Fruit fly (Drosophila melanogaster) whole organism, embryonic: ENCODE results near the gene ago.

Experiments
- Abd-B ChIP-seq: fragments of 200-800 bp; sonication (Bioruptor generic); optimal IDR thresholded peaks from 2 replicates; lab custom pipeline; 2018; ENCODE audit warnings: missing biosample characterization, mild to moderate bottlenecking, missing genetic modification characterization, moderate library complexity
- Asciz ChIP-seq: fragments of 200-800 bp; sonication (Bioruptor generic); optimal IDR thresholded peaks from 2 replicates; lab custom pipeline; 2017; ENCODE audit warnings: missing biosample characterization, mild to moderate bottlenecking, missing genetic modification characterization, missing genetic modification reagents
- CG10267 ChIP-seq: fragments of 200-800 bp; sonication (Bioruptor generic); optimal IDR thresholded peaks from 2 replicates; lab custom pipeline; 2018; ENCODE audit warnings: missing biosample characterization, mild to moderate bottlenecking, missing genetic modification characterization, moderate library complexity
- CG10366 ChIP-seq: fragments of 200-800 bp; sonication (Bioruptor generic); IDR thresholded peaks from 2 replicates; pipeline ENCODE4 v1.3.6; 2022; ENCODE audit warnings: missing biosample characterization, missing genetic modification characterization
- CG12391 ChIP-seq: fragments of 200-800 bp; sonication (Bioruptor generic); optimal IDR thresholded peaks from 3 replicates; lab custom pipeline; 2018; ENCODE audit warnings: missing biosample characterization, mild to moderate bottlenecking, missing genetic modification characterization, moderate library complexity
- CG12659 ChIP-seq: fragments of 200-800 bp; sonication (Bioruptor generic); optimal IDR thresholded peaks from 3 replicates; lab custom pipeline; 2017; ENCODE audit warnings: mild to moderate bottlenecking, missing biosample characterization, missing genetic modification reagents, missing genetic modification characterization
- CG13287 ChIP-seq: fragments of 200-800 bp; sonication (Bioruptor generic); IDR thresholded peaks from 2 replicates; pipeline ENCODE4 v1.3.6; 2022; ENCODE audit warnings: missing biosample characterization, missing genetic modification characterization; ENCODE audit not compliant: partially characterized antibody
- CG13424 ChIP-seq: fragments of 200-800 bp; sonication (Bioruptor generic); optimal IDR thresholded peaks from 2 replicates; lab custom pipeline; 2019; ENCODE audit warnings: missing biosample characterization, mild to moderate bottlenecking, missing genetic modification characterization, moderate library complexity
- CG13624 ChIP-seq: fragments of 200-800 bp; sonication (Bioruptor generic); optimal IDR thresholded peaks from 2 replicates; lab custom pipeline; 2016; ENCODE audit warnings: missing biosample characterization, missing genetic modification characterization
- CG13775 ChIP-seq: fragments of 200-800 bp; sonication (Bioruptor generic); optimal IDR thresholded peaks from 3 replicates; lab custom pipeline; 2017; ENCODE audit warnings: missing biosample characterization, mild to moderate bottlenecking, missing genetic modification characterization
- CG14050 ChIP-seq: fragments of 200-800 bp; sonication (Bioruptor generic); IDR thresholded peaks from 3 replicates; pipeline ENCODE4 v1.3.6; 2022; ENCODE audit warnings: missing biosample characterization, missing genetic modification characterization
- CG15269 ChIP-seq: fragments of 200-800 bp; sonication (Bioruptor generic); optimal IDR thresholded peaks from 2 replicates; lab custom pipeline; 2018; ENCODE audit warnings: missing biosample characterization, mild to moderate bottlenecking, missing genetic modification characterization, moderate library complexity
- CG15601 ChIP-seq: fragments of 200-800 bp; sonication (Bioruptor generic); optimal IDR thresholded peaks from 3 replicates; lab custom pipeline; 2019; ENCODE audit warnings: missing biosample characterization, mild to moderate bottlenecking, missing genetic modification characterization, moderate library complexity
- CG16813 ChIP-seq: fragments of 200-800 bp; sonication (Bioruptor generic); IDR thresholded peaks from 3 replicates; pipeline ENCODE4 v1.3.6; 2022; ENCODE audit warnings: missing biosample characterization, missing genetic modification characterization; ENCODE audit not compliant: partially characterized antibody
- CG18262 ChIP-seq: fragments of 200-800 bp; optimal IDR thresholded peaks from 3 replicates; lab custom pipeline; 2019; ENCODE audit warnings: missing biosample characterization, mild to moderate bottlenecking, missing genetic modification characterization, moderate library complexity
- CG3995 ChIP-seq: fragments of 200-800 bp; sonication (Bioruptor generic); optimal IDR thresholded peaks from 3 replicates; lab custom pipeline; 2016; ENCODE audit warnings: missing biosample characterization, missing genetic modification characterization
- CG4617 ChIP-seq: fragments of 200-800 bp; sonication (Bioruptor generic); optimal IDR thresholded peaks from 3 replicates; lab custom pipeline; 2016; ENCODE audit warnings: missing biosample characterization, missing genetic modification characterization, borderline replicate concordance
- CG5245 ChIP-seq: fragments of 200-800 bp; sonication (Bioruptor generic); optimal IDR thresholded peaks from 3 replicates; lab custom pipeline; 2016; ENCODE audit warnings: missing biosample characterization, missing genetic modification characterization
- CG7928 ChIP-seq: fragments of 200-800 bp; sonication (Bioruptor generic); optimal IDR thresholded peaks from 2 replicates; lab custom pipeline; 2017; ENCODE audit warnings: missing biosample characterization, mild to moderate bottlenecking, missing genetic modification characterization
- CG9932 ChIP-seq: fragments of 200-800 bp; sonication (Bioruptor generic); IDR thresholded peaks from 2 replicates; pipeline ENCODE4 v1.3.6; 2022; ENCODE audit warnings: missing biosample characterization, missing genetic modification characterization
- Camta ChIP-seq: fragments of 200-800 bp; sonication (Bioruptor generic); optimal IDR thresholded peaks from 2 replicates; lab custom pipeline; 2016; ENCODE audit warnings: missing biosample characterization, missing genetic modification characterization
- D ChIP-seq, 2 experiments: fragments of 200-800 bp in 1 of 2; fragments of >200 bp in 1 of 2; sonication (Bioruptor generic) in 1 of 2; optimal IDR thresholded peaks; 2 replicates in 1 of 2; 3 replicates in 1 of 2; lab custom pipeline; 2017; ENCODE audit warnings: mild to moderate bottlenecking in 1 of 2, missing biosample characterization in 1 of 2, missing genetic modification characterization in 1 of 2, missing genetic modification reagents in 1 of 2
- Fer1 ChIP-seq: fragments of 200-800 bp; sonication (Bioruptor generic); optimal IDR thresholded peaks from 2 replicates; lab custom pipeline; 2017; ENCODE audit warnings: missing biosample characterization, mild to moderate bottlenecking, missing genetic modification characterization
- Jarid2 ChIP-seq: fragments of 200-800 bp; sonication (Bioruptor generic); optimal IDR thresholded peaks from 3 replicates; lab custom pipeline; 2017; ENCODE audit warnings: mild to moderate bottlenecking, missing biosample characterization, missing genetic modification reagents, missing genetic modification characterization
- Mad ChIP-seq: fragments of 200-800 bp; sonication (Bioruptor generic); optimal IDR thresholded peaks from 2 replicates; lab custom pipeline; 2016; ENCODE audit warnings: missing biosample characterization, missing genetic modification characterization
- Max ChIP-seq: fragments of 200-800 bp; sonication (Bioruptor generic); optimal IDR thresholded peaks from 2 replicates; lab custom pipeline; 2016; ENCODE audit warnings: missing biosample characterization, mild to moderate bottlenecking, missing genetic modification characterization
- Meics ChIP-seq: fragments of 200-800 bp; sonication (Bioruptor generic); optimal IDR thresholded peaks from 2 replicates; lab custom pipeline; 2017; ENCODE audit warnings: missing biosample characterization, mild to moderate bottlenecking, missing genetic modification characterization
- Nf-YC ChIP-seq: fragments of 200-800 bp; optimal IDR thresholded peaks from 3 replicates; lab custom pipeline; 2019; ENCODE audit warnings: missing biosample characterization, mild to moderate bottlenecking, missing genetic modification characterization, moderate library complexity
- Usf ChIP-seq: fragments of 200-800 bp; sonication (Bioruptor generic); optimal IDR thresholded peaks from 2 replicates; lab custom pipeline; 2017; ENCODE audit warnings: missing genotype, missing biosample characterization, missing genetic modification characterization
- YL-1 ChIP-seq: fragments of 200-800 bp; sonication (Bioruptor generic); optimal IDR thresholded peaks from 3 replicates; lab custom pipeline; 2017; ENCODE audit warnings: missing biosample characterization, mild to moderate bottlenecking, missing genetic modification characterization
- amos ChIP-seq: fragments of 200-800 bp; sonication (Bioruptor generic); IDR thresholded peaks from 2 replicates; pipeline ENCODE4 v1.3.6; 2022; ENCODE audit warnings: missing biosample characterization, missing genetic modification characterization; ENCODE audit not compliant: partially characterized antibody
- ara ChIP-seq: fragments of 200-800 bp; sonication (Bioruptor generic); IDR thresholded peaks from 2 replicates; pipeline ENCODE4 v1.3.6; 2022; ENCODE audit warnings: missing biosample characterization, missing genetic modification characterization
- croc ChIP-seq: fragments of 200-800 bp; sonication (Bioruptor generic); conservative IDR thresholded peaks from 3 replicates; pipeline ENCODE4 v1.3.6; 2022; ENCODE audit warnings: missing biosample characterization, missing genetic modification characterization
- eve ChIP-seq, 2 experiments: fragments of >200 bp; optimal IDR thresholded peaks; 2 replicates each; lab custom pipeline; 2017; ENCODE audit warnings: missing biosample characterization in 2 of 2, missing genetic modification characterization in 2 of 2
- lilli ChIP-seq: fragments of 200-800 bp; sonication (Bioruptor generic); optimal IDR thresholded peaks from 3 replicates; lab custom pipeline; 2016; ENCODE audit warnings: missing biosample characterization, missing genetic modification characterization
- mam ChIP-seq: fragments of 200-800 bp; sonication (Bioruptor generic); optimal IDR thresholded peaks from 3 replicates; lab custom pipeline; 2016; ENCODE audit warnings: missing biosample characterization, missing genetic modification characterization
- nerfin-1 ChIP-seq: fragments of 200-800 bp; sonication (Bioruptor generic); optimal IDR thresholded peaks from 3 replicates; lab custom pipeline; 2019; ENCODE audit warnings: missing biosample characterization, mild to moderate bottlenecking, missing genetic modification characterization, moderate library complexity
- nom ChIP-seq: fragments of 200-800 bp; sonication (Bioruptor generic); optimal IDR thresholded peaks from 2 replicates; lab custom pipeline; 2017; ENCODE audit warnings: missing biosample characterization, missing genetic modification characterization, mild to moderate bottlenecking, moderate library complexity, missing genetic modification reagents
- phol ChIP-seq: fragments of 200-800 bp; sonication (Bioruptor generic); optimal IDR thresholded peaks from 3 replicates; lab custom pipeline; 2018; ENCODE audit warnings: missing biosample characterization, mild to moderate bottlenecking, missing genetic modification characterization, moderate library complexity
- slp2 ChIP-seq: fragments of 200-800 bp; sonication (Bioruptor generic); optimal IDR thresholded peaks from 2 replicates; lab custom pipeline; 2016; ENCODE audit warnings: missing biosample characterization, missing genetic modification characterization
- sob ChIP-seq: fragments of 200-800 bp; sonication (Bioruptor generic); IDR thresholded peaks from 2 replicates; pipeline ENCODE4 v1.3.6; 2022; ENCODE audit warnings: missing biosample characterization, missing genetic modification characterization
- sqz ChIP-seq: fragments of 200-800 bp; sonication (Bioruptor generic); optimal IDR thresholded peaks from 3 replicates; lab custom pipeline; 2018; ENCODE audit warnings: missing biosample characterization, mild to moderate bottlenecking, missing genetic modification characterization
- ssp ChIP-seq: fragments of 200-800 bp; sonication (Bioruptor generic); IDR thresholded peaks from 2 replicates; pipeline ENCODE4 v1.3.6; 2022; ENCODE audit warnings: missing biosample characterization, missing genetic modification characterization
- tio ChIP-seq: fragments of 200-800 bp; sonication (Bioruptor generic); optimal IDR thresholded peaks from 2 replicates; lab custom pipeline; 2017; ENCODE audit warnings: missing biosample characterization, missing genetic modification characterization, inconsistent platforms
- unpg ChIP-seq: fragments of 200-800 bp; sonication (Bioruptor generic); optimal IDR thresholded peaks from 3 replicates; lab custom pipeline; 2018; ENCODE audit warnings: missing biosample characterization, mild to moderate bottlenecking, missing genetic modification characterization, moderate library complexity

The ago gene

DNA sequence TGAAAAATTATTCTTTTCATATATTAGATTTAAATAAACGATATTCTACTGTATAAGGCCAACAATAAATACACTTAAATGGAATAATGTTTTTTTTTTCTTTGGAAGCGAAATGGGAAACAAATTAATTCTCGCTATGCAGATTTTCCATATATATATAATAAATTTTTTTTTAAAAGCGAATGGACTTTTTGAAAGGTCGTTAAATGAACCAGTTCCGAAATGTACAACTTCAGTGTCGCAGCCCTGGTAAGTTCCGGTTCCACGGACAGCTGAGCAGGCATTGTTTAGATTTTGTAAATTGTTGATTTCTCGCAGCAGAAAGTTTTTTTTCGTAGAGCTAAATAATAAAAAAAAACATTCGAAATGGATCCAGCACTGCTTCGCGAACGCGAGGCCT is 32.7 kb upstream of the ago start, which contains the start of gene TfIIEbeta (continued):
- TF ChIP-seq CG10267 (tag; lab: Kevin White, UChicago) (peak; percentile 56), CG12659 (peak; percentile 40), unpg (peak; percentile 38), CG5245 (GFP tag; lab: Kevin White, UChicago) (no peak), lilli (GFP tag; lab: Kevin White, UChicago) (peak; percentile 13), ssp (no peak), mam (GFP tag; lab: Kevin White, UChicago) (no peak), nerfin-1 (tag; lab: Kevin White, UChicago) (no peak), Mad (GFP tag; lab: Kevin White, UChicago) (no peak), eve (GFP tag; optimal IDR thresholded peaks at IDR 0.05; lab: Kevin White, UChicago) (no peak), Max (no peak), CG15601 (peak; percentile 18), CG14050 (GFP tag; lab: Robert Waterston, UW) (peak; percentile 24; the same call in 1 of the 3 replicates), croc (GFP tag; lab: Robert Waterston, UW) (no peak), Camta (GFP tag; lab: Kevin White, UChicago) (no peak), sqz (GFP tag; lab: Kevin White, UChicago) (no peak), Usf (no peak), CG16813 (GFP tag; lab: Robert Waterston, UW) (no peak), CG9932 (GFP tag; lab: Robert Waterston, UW) (peak; percentile 15; the same call in 1 of the 2 replicates), CG13424 (tag; lab: Kevin White, UChicago) (peak; percentile 15), ara (GFP tag; lab: Robert Waterston, UW) (no peak), Nf-YC (peak; percentile 11), CG10366 (GFP tag; lab: Robert Waterston, UW) (peak; percentile 28), CG13775 (GFP tag; lab: Kevin White, UChicago) (peak; percentile 8), CG12391 (tag; lab: Kevin White, UChicago) (peak; percentile 60), phol (tag; lab: Kevin White, UChicago) (peak; percentile 39), Fer1 (GFP tag; lab: Kevin White, UChicago) (peak; percentile 15), tio (GFP tag; lab: Kevin White, UChicago) (no peak), Asciz (GFP tag; lab: Kevin White, UChicago) (peak; percentile 28), amos (GFP tag; lab: Robert Waterston, UW) (peak; percentile 42; the same call in 1 of the 2 replicates), nom (GFP tag; lab: Kevin White, UChicago) (peak; percentile 16), YL-1 (GFP tag; lab: Kevin White, UChicago) (peak; percentile 61), CG15269 (tag; lab: Kevin White, UChicago) (peak; percentile 34), CG7928 (GFP tag; lab: Kevin White, UChicago) (peak; percentile 95), CG13624 (GFP tag; lab: Kevin White, UChicago) (no peak), CG18262 (tag; lab: Kevin White, UChicago) (peak; percentile 31), CG13287 (GFP tag; lab: Robert Waterston, UW) (peak; percentile 46; the same call in 1 of the 2 replicates), Abd-B (GFP tag; lab: Kevin White, UChicago) (peak; percentile 3), slp2 (GFP tag; lab: Kevin White, UChicago) (no peak), Jarid2 (GFP tag; lab: Kevin White, UChicago) (no peak), CG3995 (GFP tag; lab: Kevin White, UChicago) (no peak), Meics (GFP tag; lab: Kevin White, UChicago) (peak; percentile 53), sob (GFP tag; lab: Robert Waterston, UW) (no peak), D (optimal IDR thresholded peaks at IDR 0.05; lab: Kevin White, UChicago) (no peak), D (GFP tag; optimal IDR thresholded peaks at IDR 0.05; lab: Kevin White, UChicago) (peak; percentile 7), CG4617 (peak; percentile 6)
